Worm (Caenorhabditis elegans): ENCODE results near the gene cox-5A.

Gene cox-5A

DNA sequence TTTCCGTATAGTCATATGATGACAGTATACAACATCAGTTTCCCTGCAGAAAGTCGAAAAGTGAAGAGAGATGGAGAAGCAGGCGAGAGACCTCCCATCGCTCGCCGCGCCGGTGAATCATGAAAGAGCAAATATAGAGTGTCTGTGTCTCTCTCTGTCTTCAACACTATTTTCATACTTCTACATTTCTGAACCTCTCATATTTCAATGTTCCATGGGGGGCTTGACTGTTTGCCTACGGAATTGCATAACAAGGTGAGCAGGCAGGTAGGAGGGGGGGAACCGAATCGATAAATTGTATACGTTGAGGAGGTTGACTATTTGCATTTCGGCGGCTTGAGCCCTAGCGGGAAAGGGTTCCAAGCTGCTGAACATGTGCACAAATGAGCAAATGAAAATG, 14.6 kb downstream of the cox-5A start (continued):
- no peak for TF ChIP-seq ZK337.2 (GFP tag; IDR thresholded peaks at IDR 0.05)
- TF ChIP-seq nhr-25 (tag; optimal IDR thresholded peaks at IDR 0.05; ENCODE audit: borderline replicate concordance, insufficient read depth): no peak
- TF ChIP-seq nhr-102 (tag; optimal IDR thresholded peaks at IDR 0.05): no peak
- no peak for TF ChIP-seq dmd-9 (GFP tag; IDR thresholded peaks at IDR 0.05)
- no peak for TF ChIP-seq mxl-2 (GFP tag; conservative IDR thresholded peaks at IDR 0.05)
- no peak for TF ChIP-seq D1046.2 (GFP tag; IDR thresholded peaks at IDR 0.05)
- TF ChIP-seq php-3 (GFP tag; IDR thresholded peaks at IDR 0.05): no peak
- TF ChIP-seq unc-62 (GFP tag; optimal IDR thresholded peaks at IDR 0.05 in 1 of 2): no peak
- no peak for TF ChIP-seq unc-62 (tag; optimal IDR thresholded peaks at IDR 0.05)
- no peak for TF ChIP-seq vab-7 (GFP tag; IDR thresholded peaks at IDR 0.05)
- TF ChIP-seq lin-13 (GFP tag; optimal IDR thresholded peaks at IDR 0.05): no peak
- TF ChIP-seq ZK546.5 (tag; optimal IDR thresholded peaks at IDR 0.05): no peak
- no peak for TF ChIP-seq Y75B8A.6 (GFP tag; IDR thresholded peaks at IDR 0.05)
- TF ChIP-seq nhr-111 (GFP tag; optimal IDR thresholded peaks at IDR 0.05): no peak
- TF ChIP-seq F44E2.7 (GFP tag; IDR thresholded peaks at IDR 0.05): no peak
- TF ChIP-seq pqm-1 (tag; optimal IDR thresholded peaks at IDR 0.05): no peak
- no peak for TF ChIP-seq zip-11 (GFP tag; IDR thresholded peaks at IDR 0.05)
- TF ChIP-seq nhr-237 (tag; optimal IDR thresholded peaks at IDR 0.05): no peak
- no peak for TF ChIP-seq lin-39 (tag; optimal IDR thresholded peaks at IDR 0.05)
- TF ChIP-seq egl-27 (tag; optimal IDR thresholded peaks at IDR 0.05): no peak
- no peak for TF ChIP-seq zag-1 (tag; optimal IDR thresholded peaks at IDR 0.05)
- TF ChIP-seq saeg-2 (GFP tag; IDR thresholded peaks at IDR 0.05): no peak
- TF ChIP-seq daf-16 (GFP tag; optimal IDR thresholded peaks at IDR 0.05): no peak
- peak; percentile 82 for TF ChIP-seq daf-16 (tag; optimal IDR thresholded peaks at IDR 0.05)
- TF ChIP-seq ces-1 (GFP tag; optimal IDR thresholded peaks at IDR 0.05): no peak
- peak; percentile 60 for TF ChIP-seq mes-2 (tag; optimal IDR thresholded peaks at IDR 0.05; ENCODE audit: poor library complexity, severe bottlenecking)
- TF ChIP-seq fos-1 (tag; optimal IDR thresholded peaks at IDR 0.05): no peak
- no peak for TF ChIP-seq madf-5 (GFP tag; IDR thresholded peaks at IDR 0.05)
- peak; percentile 6 for TF ChIP-seq ama-1 (optimal IDR thresholded peaks at IDR 0.05)
- TF ChIP-seq lin-38 (GFP tag; IDR thresholded peaks at IDR 0.05): no peak
- TF ChIP-seq ceh-82 (tag; optimal IDR thresholded peaks at IDR 0.05): no peak
- TF ChIP-seq mdt-29 (GFP tag; IDR thresholded peaks at IDR 0.05): no peak
- no peak for TF ChIP-seq nhr-76 (tag; optimal IDR thresholded peaks at IDR 0.05)
- TF ChIP-seq aly-2 (tag; optimal IDR thresholded peaks at IDR 0.05): no peak
- no peak for TF ChIP-seq nhr-41 (GFP tag; IDR thresholded peaks at IDR 0.05)
- TF ChIP-seq unc-39 (tag; optimal IDR thresholded peaks at IDR 0.05): no peak
- no peak for TF ChIP-seq sdz-12 (GFP tag; optimal IDR thresholded peaks at IDR 0.05)
- TF ChIP-seq ztf-7 (tag; optimal IDR thresholded peaks at IDR 0.05): peak; percentile 61
- no peak for TF ChIP-seq pha-4 (GFP tag; IDR thresholded peaks at IDR 0.05)
- TF ChIP-seq pha-4 (tag; optimal IDR thresholded peaks at IDR 0.05): peak; percentile 75
- no peak for TF ChIP-seq daf-19 (GFP tag; conservative IDR thresholded peaks at IDR 0.05)
- TF ChIP-seq hlh-30 (tag; optimal IDR thresholded peaks at IDR 0.05; ENCODE audit: insufficient read depth): peak; percentile 52
- no peak for TF ChIP-seq unc-130 (GFP tag; optimal IDR thresholded peaks at IDR 0.05)
- no peak for TF ChIP-seq spr-1 (tag; optimal IDR thresholded peaks at IDR 0.05)
- TF ChIP-seq skn-1 (tag; optimal IDR thresholded peaks at IDR 0.05): no peak
- peak; percentile 79 for TF ChIP-seq dve-1 (tag; optimal IDR thresholded peaks at IDR 0.05; ENCODE audit: insufficient read depth)
- TF ChIP-seq madf-9 (GFP tag; conservative IDR thresholded peaks at IDR 0.05): no peak
- no peak for TF ChIP-seq F26F4.8 (GFP tag; conservative IDR thresholded peaks at IDR 0.05)
- TF ChIP-seq ceh-28 (tag; optimal IDR thresholded peaks at IDR 0.05): peak; percentile 11
- no peak for TF ChIP-seq lim-7 (GFP tag; IDR thresholded peaks at IDR 0.05)
- peak in 1 of 2 experiments; percentile 43 for TF ChIP-seq lsy-2 (tag; optimal IDR thresholded peaks at IDR 0.05)
- no peak for TF ChIP-seq mdl-1 (tag; optimal IDR thresholded peaks at IDR 0.05)
- TF ChIP-seq lin-15B (tag; optimal IDR thresholded peaks at IDR 0.05): no peak
